Fruit fly (Drosophila melanogaster): ENCODE data around the gene Vps36.

Gene Vps36

DNA sequence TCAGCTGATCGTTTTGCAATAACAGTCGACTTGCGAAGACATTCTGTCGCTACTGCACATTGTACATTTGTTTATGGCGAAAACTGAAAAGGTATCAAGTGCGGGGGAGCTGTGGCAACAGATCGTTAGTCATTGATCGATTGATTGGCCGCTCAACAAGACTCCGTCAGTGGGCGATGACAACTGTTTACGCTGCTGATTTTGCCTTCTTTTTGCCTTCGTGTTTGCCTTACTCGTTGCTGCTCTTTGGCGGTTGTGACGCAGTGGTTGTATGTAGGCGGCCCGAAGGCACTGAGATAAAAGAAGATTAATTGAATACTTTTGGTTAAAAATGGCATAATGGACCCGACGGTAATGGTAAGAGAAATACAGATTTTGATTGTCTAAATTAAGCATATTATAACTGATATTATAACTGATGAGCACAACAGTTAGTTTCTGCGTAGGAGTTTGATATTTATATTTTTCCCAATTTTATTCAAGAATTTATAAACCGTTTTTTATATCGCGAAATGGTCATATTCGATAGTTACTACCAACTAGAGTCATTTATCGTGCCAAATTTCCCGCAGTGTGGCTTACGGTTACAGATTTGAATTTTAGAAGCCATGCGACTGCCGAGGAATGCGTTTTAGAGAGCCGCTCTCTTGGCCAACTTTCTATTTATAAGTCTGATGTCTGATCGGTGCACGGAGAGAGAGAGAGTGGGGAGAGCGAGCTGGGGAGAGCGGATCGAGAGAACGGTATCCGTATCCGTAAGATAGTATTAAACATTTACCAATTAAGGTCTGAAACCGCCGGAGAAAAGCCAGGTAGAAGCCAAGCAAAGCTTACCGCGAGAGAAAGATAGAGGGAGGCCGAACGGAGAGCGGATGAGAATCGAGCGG, 36.1 kb downstream of the Vps36 start (continued):
- TF ChIP-seq Hr3 (GFP tag; optimal IDR thresholded peaks at IDR 0.05) = peak; percentile 88
- peak; percentile 91 for TF ChIP-seq ATbp (GFP tag; optimal IDR thresholded peaks at IDR 0.05)
- peak; percentile 80 for TF ChIP-seq CG2875 (GFP tag; optimal IDR thresholded peaks at IDR 0.05)
- TF ChIP-seq Hmx (GFP tag; optimal IDR thresholded peaks at IDR 0.05) = peak; percentile 83
- TF ChIP-seq CG7963 (GFP tag; IDR thresholded peaks at IDR 0.05; ENCODE audit: partially characterized antibody) = no peak
- TF ChIP-seq CG17186 (GFP tag; optimal IDR thresholded peaks at IDR 0.05) = peak; percentile 72
- TF ChIP-seq CG9609 (GFP tag; optimal IDR thresholded peaks at IDR 0.05) = peak; percentile 56
- peak; percentile 92 for TF ChIP-seq lmd (GFP tag; IDR thresholded peaks at IDR 0.05)
- TF ChIP-seq CG12744 (GFP tag; optimal IDR thresholded peaks at IDR 0.05) = peak; percentile 48
- no peak for TF ChIP-seq sima (GFP tag; optimal IDR thresholded peaks at IDR 0.05)
- TF ChIP-seq CTCF (GFP tag; optimal IDR thresholded peaks at IDR 0.05) = peak; percentile 64
- TF ChIP-seq Neu2 (GFP tag; optimal IDR thresholded peaks at IDR 0.05; ENCODE audit: borderline replicate concordance) = no peak
- TF ChIP-seq CG11560 (tag; IDR thresholded peaks at IDR 0.05) = peak; percentile 66
- peak; percentile 23; the same call in 1 of the 2 replicates for TF ChIP-seq Adf1 (GFP tag; IDR thresholded peaks at IDR 0.05)
- peak; percentile 13 for TF ChIP-seq Bdp1 (GFP tag; optimal IDR thresholded peaks at IDR 0.05)
- peak; percentile 81 for TF ChIP-seq CG12942 (GFP tag; optimal IDR thresholded peaks at IDR 0.05)
- peak; percentile 57 to 95 for TF ChIP-seq Hr51 (GFP tag; optimal IDR thresholded peaks at IDR 0.05)
- TF ChIP-seq CG10543 (GFP tag; optimal IDR thresholded peaks at IDR 0.05) = peak; percentile 69
- TF ChIP-seq E2f1 (GFP tag; IDR thresholded peaks at IDR 0.05) = peak; percentile 81
- peak; percentile 82 for TF ChIP-seq stc (GFP tag; IDR thresholded peaks at IDR 0.05)
- TF ChIP-seq jing (GFP tag; optimal IDR thresholded peaks at IDR 0.05) = peak; percentile 80
- peak in 1 of 3 experiments; percentile 84 for TF ChIP-seq lola (GFP tag; optimal IDR thresholded peaks at IDR 0.05)
- TF ChIP-seq schlank (tag; optimal IDR thresholded peaks at IDR 0.05) = peak; percentile 63
- peak; percentile 62 for TF ChIP-seq crol (GFP tag; IDR thresholded peaks at IDR 0.05)
- peak; percentile 90 for TF ChIP-seq CG4820 (GFP tag; optimal IDR thresholded peaks at IDR 0.05)
- TF ChIP-seq CG16815 (GFP tag; optimal IDR thresholded peaks at IDR 0.05) = peak; percentile 87
- peak; percentile 91 for TF ChIP-seq CG13775 (GFP tag; optimal IDR thresholded peaks at IDR 0.05)
- peak; percentile 93 for TF ChIP-seq PHDP (tag; optimal IDR thresholded peaks at IDR 0.05)
- TF ChIP-seq nerfin-2 (GFP tag; IDR thresholded peaks at IDR 0.05; ENCODE audit: partially characterized antibody) = no peak
- TF ChIP-seq Vsx1 (GFP tag; optimal IDR thresholded peaks at IDR 0.05) = peak; percentile 85
- TF ChIP-seq CG10147 (GFP tag; optimal IDR thresholded peaks at IDR 0.05) = peak; percentile 94
- peak; percentile 80 for TF ChIP-seq fd3F (GFP tag; optimal IDR thresholded peaks at IDR 0.05)
- peak; percentile 87 for TF ChIP-seq CG3847 (GFP tag; IDR thresholded peaks at IDR 0.05)
- no peak for TF ChIP-seq cas (GFP tag; IDR thresholded peaks at IDR 0.05)
- peak; percentile 38 for TF ChIP-seq Mes4 (GFP tag; optimal IDR thresholded peaks at IDR 0.05)
- peak; percentile 82 for TF ChIP-seq kni (GFP tag; optimal IDR thresholded peaks at IDR 0.05)
- TF ChIP-seq CG10462 (GFP tag; optimal IDR thresholded peaks at IDR 0.05) = peak; percentile 62
- TF ChIP-seq CG34422 (GFP tag; IDR thresholded peaks at IDR 0.05) = peak; percentile 84
- peak; percentile 80 for TF ChIP-seq CG18476 (GFP tag; optimal IDR thresholded peaks at IDR 0.05)
- TF ChIP-seq Dp (GFP tag; optimal IDR thresholded peaks at IDR 0.05) = peak; percentile 2
- TF ChIP-seq prd (optimal IDR thresholded peaks at IDR 0.05) = no peak
- peak; percentile 86 for TF ChIP-seq prd (GFP tag; IDR thresholded peaks at IDR 0.05)
- TF ChIP-seq lilli (GFP tag; optimal IDR thresholded peaks at IDR 0.05) = peak; percentile 88
- no peak for TF ChIP-seq eyg (GFP tag; optimal IDR thresholded peaks at IDR 0.05)
- peak; percentile 99 for TF ChIP-seq yki (optimal IDR thresholded peaks at IDR 0.05)
- no peak for TF ChIP-seq eve (GFP tag; optimal IDR thresholded peaks at IDR 0.05)
- peak; percentile 35; the same call in 1 of the 2 replicates for TF ChIP-seq dimm (GFP tag; IDR thresholded peaks at IDR 0.05)
- peak; percentile 90 for TF ChIP-seq org-1 (GFP tag; optimal IDR thresholded peaks at IDR 0.05)
- peak; percentile 6 for TF ChIP-seq slp2 (GFP tag; optimal IDR thresholded peaks at IDR 0.05)

Measured in whole organism, embryonic.